Worm (Caenorhabditis elegans): ENCODE results near the gene npr-28.

The npr-28 gene

ce11 chrX:8356305-8356704 is 5.4 kb upstream of the npr-28 start (continued):
- TF ChIP-seq nhr-76 (tag; optimal IDR thresholded peaks at IDR 0.05) (no peak), mef-2 (tag; optimal IDR thresholded peaks at IDR 0.05) (no peak), unc-130 (tag; optimal IDR thresholded peaks at IDR 0.05) (no peak), nhr-19 (GFP tag; conservative IDR thresholded peaks at IDR 0.05) (no peak), hpl-2 (GFP tag; optimal IDR thresholded peaks at IDR 0.05) (no peak), lin-35 (GFP tag; optimal IDR thresholded peaks at IDR 0.05) (peak in 1 of 2 experiments; percentile 20), nhr-85 (tag) (no peak), unc-86 (tag; optimal IDR thresholded peaks at IDR 0.05) (no peak), elt-2 (tag; optimal IDR thresholded peaks at IDR 0.05) (peak; percentile 73), efl-1 (optimal IDR thresholded peaks at IDR 0.05) (no peak), efl-1 (GFP tag; optimal IDR thresholded peaks at IDR 0.05 in 1 of 2) (no peak), ceh-63 (GFP tag; optimal IDR thresholded peaks at IDR 0.05) (no peak)

ce11 chrX:8355350-8355749 is 4.5 kb upstream of the npr-28 start:
- peak in 1 of 2 experiments; percentile 10 for TF ChIP-seq lin-35 (GFP tag; optimal IDR thresholded peaks at IDR 0.05)
- TF ChIP-seq unc-86 (tag; optimal IDR thresholded peaks at IDR 0.05): no peak
- no peak for TF ChIP-seq pqm-1 (tag; optimal IDR thresholded peaks at IDR 0.05)
- no peak for TF ChIP-seq efl-1 (optimal IDR thresholded peaks at IDR 0.05)
- peak in 1 of 2 experiments; percentile 24 for TF ChIP-seq efl-1 (GFP tag; optimal IDR thresholded peaks at IDR 0.05 in 1 of 2)
- peak; percentile 69 for TF ChIP-seq elt-2 (tag; optimal IDR thresholded peaks at IDR 0.05)

ce11 chrX:8354284-8354784 is 3.5 kb upstream of the npr-28 start:
- TF ChIP-seq ztf-11 (tag; optimal IDR thresholded peaks at IDR 0.05) (no peak), unc-86 (tag; optimal IDR thresholded peaks at IDR 0.05) (peak; percentile 68), lin-15B (tag; optimal IDR thresholded peaks at IDR 0.05) (no peak), elt-2 (tag; optimal IDR thresholded peaks at IDR 0.05) (no peak), sptf-1 (tag; optimal IDR thresholded peaks at IDR 0.05) (no peak), fkh-8 (tag; optimal IDR thresholded peaks at IDR 0.05) (peak; percentile 26), efl-3 (GFP tag; optimal IDR thresholded peaks at IDR 0.05) (no peak), unc-30 (tag; optimal IDR thresholded peaks at IDR 0.05) (no peak), tlp-1 (tag; optimal IDR thresholded peaks at IDR 0.05) (no peak), skn-1 (tag; optimal IDR thresholded peaks at IDR 0.05) (no peak), nhr-71 (tag; optimal IDR thresholded peaks at IDR 0.05) (peak; percentile 31), pax-3 (tag; optimal IDR thresholded peaks at IDR 0.05) (peak; percentile 46), dsc-1 (tag; optimal IDR thresholded peaks at IDR 0.05) (peak; percentile 93), nhr-76 (tag; optimal IDR thresholded peaks at IDR 0.05) (no peak), zip-4 (GFP tag; optimal IDR thresholded peaks at IDR 0.05) (no peak), snpc-4 (tag; optimal IDR thresholded peaks at IDR 0.05) (no peak), sox-4 (tag; optimal IDR thresholded peaks at IDR 0.05) (peak; percentile 7), mep-1 (tag; optimal IDR thresholded peaks at IDR 0.05) (no peak), jun-1 (tag; optimal IDR thresholded peaks at IDR 0.05) (no peak), nhr-47 (tag; optimal IDR thresholded peaks at IDR 0.05) (peak; percentile 1), efl-1 (optimal IDR thresholded peaks at IDR 0.05) (no peak), efl-1 (GFP tag; optimal IDR thresholded peaks at IDR 0.05 in 1 of 2) (peak in 1 of 2 experiments; percentile 90)

ce11 chrX:8346248-8346647 is 4.6 kb downstream of the npr-28 start, which contains the start of gene drd-5:
Gene drd-5, minus strand, starts transcription at chrX:8346348.
- TF ChIP-seq nhr-77 (tag; optimal IDR thresholded peaks at IDR 0.05) (no peak), ceh-90 (tag; optimal IDR thresholded peaks at IDR 0.05) (no peak), sptf-1 (tag; optimal IDR thresholded peaks at IDR 0.05) (no peak), aha-1 (tag; optimal IDR thresholded peaks at IDR 0.05) (no peak), elt-3 (tag; optimal IDR thresholded peaks at IDR 0.05) (no peak)

ce11 chrX:8341675-8342074 is 9.2 kb downstream of the npr-28 start, which contains the start of gene F55E10.1:
Gene F55E10.1, plus strand, starts transcription at chrX:8341975.
- no peak for TF ChIP-seq C04F5.9 (tag; optimal IDR thresholded peaks at IDR 0.05)
- no peak for TF ChIP-seq nhr-237 (tag; optimal IDR thresholded peaks at IDR 0.05)
- no peak for TF ChIP-seq blmp-1 (tag; optimal IDR thresholded peaks at IDR 0.05)
- no peak for TF ChIP-seq ceh-63 (GFP tag; optimal IDR thresholded peaks at IDR 0.05)
- no peak for TF ChIP-seq zag-1 (tag; optimal IDR thresholded peaks at IDR 0.05)
- TF ChIP-seq tbx-2 (tag; optimal IDR thresholded peaks at IDR 0.05): no peak
- no peak for TF ChIP-seq nhr-76 (tag; optimal IDR thresholded peaks at IDR 0.05)
- TF ChIP-seq sox-4 (tag; optimal IDR thresholded peaks at IDR 0.05): no peak
- no peak for TF ChIP-seq tlp-1 (tag; optimal IDR thresholded peaks at IDR 0.05)
- TF ChIP-seq ets-5 (GFP tag; IDR thresholded peaks at IDR 0.05): no peak
- no peak for TF ChIP-seq Y116A8C.19 (tag; optimal IDR thresholded peaks at IDR 0.05; ENCODE audit: borderline replicate concordance)
- no peak for TF ChIP-seq grh-1 (GFP tag; IDR thresholded peaks at IDR 0.05)

Data from whole organism, L1 larva.